Fruit fly (Drosophila melanogaster): ENCODE measurements around the gene CG4101.
A peak's percentile ranks its signal among the peaks of the same experiment; 100 is the strongest.

The CG4101 gene

dm6 chr3L:16644505-16644904, 32.2 kb downstream of the CG4101 start:
- TF ChIP-seq h (optimal IDR thresholded peaks at IDR 0.05) (no peak), insv (optimal IDR thresholded peaks at IDR 0.05) (no peak), ttk (optimal IDR thresholded peaks at IDR 0.05) (no peak), Myc (optimal IDR thresholded peaks at IDR 0.05) (no peak)

- TF ChIP-seq h (optimal IDR thresholded peaks at IDR 0.05): no peak
- no peak for TF ChIP-seq insv (optimal IDR thresholded peaks at IDR 0.05)
- TF ChIP-seq psq (optimal IDR thresholded peaks at IDR 0.05): no peak
- no peak for TF ChIP-seq ttk (optimal IDR thresholded peaks at IDR 0.05)
- TF ChIP-seq Myc (optimal IDR thresholded peaks at IDR 0.05): no peak
- no peak for TF ChIP-seq Sin3A (optimal IDR thresholded peaks at IDR 0.05)
Observed at dm6 chr3L:16645323-16645982, 33.2 kb downstream of the CG4101 start.

- TF ChIP-seq ttk (optimal IDR thresholded peaks at IDR 0.05): peak; percentile 73
- no peak for TF ChIP-seq h (optimal IDR thresholded peaks at IDR 0.05)
Observed at dm6 chr3L:16646865-16647459, 34.7 kb downstream of the CG4101 start.

- TF ChIP-seq insv (optimal IDR thresholded peaks at IDR 0.05) (no peak), h (optimal IDR thresholded peaks at IDR 0.05) (no peak), ttk (optimal IDR thresholded peaks at IDR 0.05) (no peak), Myc (optimal IDR thresholded peaks at IDR 0.05) (no peak), psq (optimal IDR thresholded peaks at IDR 0.05) (no peak), Sin3A (optimal IDR thresholded peaks at IDR 0.05) (no peak)
Observed at dm6 chr3L:16647578-16648113, 35.4 kb downstream of the CG4101 start, which contains the start of gene Abl. TSS of gene Abl (minus strand) at chr3L:16647882.

- TF ChIP-seq Myc (optimal IDR thresholded peaks at IDR 0.05): no peak
- TF ChIP-seq psq (optimal IDR thresholded peaks at IDR 0.05): no peak
Observed at dm6 chr3L:16650078-16650477, 37.8 kb downstream of the CG4101 start.

dm6 chr3L:16651127-16651526, 38.8 kb downstream of the CG4101 start:
- TF ChIP-seq insv (optimal IDR thresholded peaks at IDR 0.05) (no peak), Sin3A (optimal IDR thresholded peaks at IDR 0.05) (no peak), ttk (optimal IDR thresholded peaks at IDR 0.05) (no peak), psq (optimal IDR thresholded peaks at IDR 0.05) (no peak), h (optimal IDR thresholded peaks at IDR 0.05) (no peak), Myc (optimal IDR thresholded peaks at IDR 0.05) (no peak)

- TF ChIP-seq psq (optimal IDR thresholded peaks at IDR 0.05) (no peak), Sin3A (optimal IDR thresholded peaks at IDR 0.05) (no peak), Myc (optimal IDR thresholded peaks at IDR 0.05) (no peak), h (optimal IDR thresholded peaks at IDR 0.05) (no peak), ttk (optimal IDR thresholded peaks at IDR 0.05) (no peak), insv (optimal IDR thresholded peaks at IDR 0.05) (no peak)
Observed at dm6 chr3L:16652531-16652930, 40.2 kb downstream of the CG4101 start.

dm6 chr3L:16653679-16654078, 41.4 kb downstream of the CG4101 start:
- TF ChIP-seq psq (optimal IDR thresholded peaks at IDR 0.05): no peak

dm6 chr3L:16657014-16657413, 44.7 kb downstream of the CG4101 start:
- TF ChIP-seq psq (optimal IDR thresholded peaks at IDR 0.05) (no peak), insv (optimal IDR thresholded peaks at IDR 0.05) (no peak)

- no peak for TF ChIP-seq Sin3A (optimal IDR thresholded peaks at IDR 0.05)
- no peak for TF ChIP-seq h (optimal IDR thresholded peaks at IDR 0.05)
- no peak for TF ChIP-seq ttk (optimal IDR thresholded peaks at IDR 0.05)
- no peak for TF ChIP-seq insv (optimal IDR thresholded peaks at IDR 0.05)
- no peak for TF ChIP-seq psq (optimal IDR thresholded peaks at IDR 0.05)
- TF ChIP-seq Myc (optimal IDR thresholded peaks at IDR 0.05): no peak
Observed at dm6 chr3L:16659099-16659498, 46.8 kb downstream of the CG4101 start.

dm6 chr3L:16659959-16660870, 47.9 kb downstream of the CG4101 start:
- no peak for TF ChIP-seq Sin3A (optimal IDR thresholded peaks at IDR 0.05)
- TF ChIP-seq psq (optimal IDR thresholded peaks at IDR 0.05): no peak
- TF ChIP-seq insv (optimal IDR thresholded peaks at IDR 0.05): no peak
- TF ChIP-seq h (optimal IDR thresholded peaks at IDR 0.05): no peak
- TF ChIP-seq Myc (optimal IDR thresholded peaks at IDR 0.05): no peak
- TF ChIP-seq ttk (optimal IDR thresholded peaks at IDR 0.05): no peak

dm6 chr3L:16661167-16662109, 49.2 kb downstream of the CG4101 start, which contains the start of gene Baldspot:
TSS of gene Baldspot (minus strand) at chr3L:16661615.
- no peak for TF ChIP-seq Sin3A (optimal IDR thresholded peaks at IDR 0.05)
- no peak for TF ChIP-seq insv (optimal IDR thresholded peaks at IDR 0.05)
- no peak for TF ChIP-seq ttk (optimal IDR thresholded peaks at IDR 0.05)
- TF ChIP-seq Myc (optimal IDR thresholded peaks at IDR 0.05): no peak
- TF ChIP-seq psq (optimal IDR thresholded peaks at IDR 0.05): no peak

Data from Kc167 (cell line).